Fruit fly (Drosophila melanogaster): ENCODE data around the gene Sos.
A peak's percentile ranks its signal among the peaks of the same experiment; 100 is the strongest.

Gene Sos

dm6 chr2L:13770884-13771283 is 42.7 kb upstream of the Sos start (continued):
- TF ChIP-seq gcm (GFP tag; optimal IDR thresholded peaks at IDR 0.05) (no peak), ken (GFP tag; IDR thresholded peaks at IDR 0.05) (no peak), pum (GFP tag; optimal IDR thresholded peaks at IDR 0.05) (no peak), Dip2 (GFP tag; IDR thresholded peaks at IDR 0.05) (no peak), CG4360 (GFP tag; IDR thresholded peaks at IDR 0.05) (no peak), Xbp1 (GFP tag; optimal IDR thresholded peaks at IDR 0.05) (peak; percentile 36), nmo (GFP tag; optimal IDR thresholded peaks at IDR 0.05) (peak; percentile 10), CG32767 (GFP tag; IDR thresholded peaks at IDR 0.05) (no peak), CG4328 (GFP tag; optimal IDR thresholded peaks at IDR 0.05) (no peak), CG11456 (GFP tag; IDR thresholded peaks at IDR 0.05) (no peak), lola (GFP tag; optimal IDR thresholded peaks at IDR 0.05) (no peak), cas (GFP tag; IDR thresholded peaks at IDR 0.05) (no peak), Gug (GFP tag; IDR thresholded peaks at IDR 0.05) (no peak), kay (GFP tag; optimal IDR thresholded peaks at IDR 0.05) (no peak), psq (GFP tag; optimal IDR thresholded peaks at IDR 0.05) (no peak), CG12299 (tag; optimal IDR thresholded peaks at IDR 0.05) (no peak), kah (GFP tag; optimal IDR thresholded peaks at IDR 0.05) (no peak), Bgb (GFP tag; IDR thresholded peaks at IDR 0.05; ENCODE audit: partially characterized antibody) (peak; percentile 65), lilli (GFP tag; optimal IDR thresholded peaks at IDR 0.05) (no peak), HLH4C (GFP tag; IDR thresholded peaks at IDR 0.05; ENCODE audit: partially characterized antibody) (peak; percentile 62), CG9932 (GFP tag; IDR thresholded peaks at IDR 0.05) (no peak), B-H1 (GFP tag; IDR thresholded peaks at IDR 0.05) (no peak), her (GFP tag; optimal IDR thresholded peaks at IDR 0.05) (no peak), ind (GFP tag; optimal IDR thresholded peaks at IDR 0.05) (no peak), chm (GFP tag; IDR thresholded peaks at IDR 0.05) (no peak), CG2678 (tag; optimal IDR thresholded peaks at IDR 0.05) (no peak), klu (GFP tag; IDR thresholded peaks at IDR 0.05) (no peak), CG1832 (GFP tag; optimal IDR thresholded peaks at IDR 0.05) (no peak), CG12744 (GFP tag; optimal IDR thresholded peaks at IDR 0.05) (no peak), CG7928 (GFP tag; optimal IDR thresholded peaks at IDR 0.05) (no peak), gro (GFP tag; optimal IDR thresholded peaks at IDR 0.05) (no peak), slou (GFP tag; optimal IDR thresholded peaks at IDR 0.05) (no peak), HLH54F (GFP tag; optimal IDR thresholded peaks at IDR 0.05) (no peak), CG31388 (GFP tag; optimal IDR thresholded peaks at IDR 0.05) (no peak), mirr (GFP tag; optimal IDR thresholded peaks at IDR 0.05) (no peak), CG10147 (GFP tag; optimal IDR thresholded peaks at IDR 0.05) (no peak), bbx (GFP tag; IDR thresholded peaks at IDR 0.05; ENCODE audit: partially characterized antibody) (peak; percentile 70; the same call in 1 of the 2 replicates), MESR4 (GFP tag; optimal IDR thresholded peaks at IDR 0.05) (peak; percentile 80), CG30020 (tag; optimal IDR thresholded peaks at IDR 0.05) (no peak), CG16779 (GFP tag; IDR thresholded peaks at IDR 0.05) (no peak), ttk (GFP tag; IDR thresholded peaks at IDR 0.05) (no peak), sna (GFP tag; IDR thresholded peaks at IDR 0.05; ENCODE audit: partially characterized antibody) (peak; percentile 70), Hr39 (optimal IDR thresholded peaks at IDR 0.05) (no peak), CG6683 (GFP tag; optimal IDR thresholded peaks at IDR 0.05) (no peak), sob (GFP tag; IDR thresholded peaks at IDR 0.05) (no peak), Taf1 (GFP tag; IDR thresholded peaks at IDR 0.05) (no peak), CG11093 (GFP tag; IDR thresholded peaks at IDR 0.05) (no peak), PHDP (tag; optimal IDR thresholded peaks at IDR 0.05) (no peak), CG18619 (GFP tag; optimal IDR thresholded peaks at IDR 0.05) (no peak), CkIIα-i1 (GFP tag; IDR thresholded peaks at IDR 0.05) (no peak), CG1529 (GFP tag; optimal IDR thresholded peaks at IDR 0.05) (no peak), slbo (GFP tag; IDR thresholded peaks at IDR 0.05) (no peak), BtbVII (GFP tag; optimal IDR thresholded peaks at IDR 0.05) (no peak)
